Fruit fly (Drosophila melanogaster): Measurements from ENCODE around the gene CG45544.
A peak's percentile ranks its signal among the peaks of the same experiment; 100 is the strongest.

dm6 chr3R:29250272-29251018 is 5.8 kb upstream of the CG45544 start, which contains the start of gene SP1029:
- TF ChIP-seq usp (GFP tag; optimal IDR thresholded peaks at IDR 0.05): no peak
- no peak for TF ChIP-seq psq (optimal IDR thresholded peaks at IDR 0.05)
- TF ChIP-seq CG8478 (optimal IDR thresholded peaks at IDR 0.05): no peak
- peak in 1 of 2 experiments; percentile 37 for TF ChIP-seq EcR (GFP tag; optimal IDR thresholded peaks at IDR 0.05)
- TF ChIP-seq Dll (optimal IDR thresholded peaks at IDR 0.05): no peak
- TF ChIP-seq pan (optimal IDR thresholded peaks at IDR 0.05): no peak

All from whole organism.